Worm (Caenorhabditis elegans) whole organism, L3 larva: ENCODE data around the gene ztf-20.

Experiments
- R02D3.7 ChIP-seq: fragments of 150-350 bp; optimal IDR thresholded peaks from 2 replicates; lab custom pipeline; 2014; ENCODE audit warnings: missing biosample characterization, missing genetic modification characterization
- ceh-16 ChIP-seq: sonication (generic microtip); optimal IDR thresholded peaks from 2 replicates; lab custom pipeline; 2017; ENCODE audit warnings: missing biosample characterization, missing genetic modification characterization
- egl-27 ChIP-seq: sonication (generic microtip); optimal IDR thresholded peaks from 4 replicates; lab custom pipeline; 2017; ENCODE audit warnings: missing biosample characterization, missing genetic modification reagents, missing genetic modification characterization
- fos-1 ChIP-seq: fragments of 150-350 bp; optimal IDR thresholded peaks from 2 replicates; lab custom pipeline; 2014; ENCODE audit warnings: missing biosample characterization, missing genetic modification characterization
- nhr-28 ChIP-seq: fragments of 150-350 bp; optimal IDR thresholded peaks from 2 replicates; lab custom pipeline; 2014; ENCODE audit warnings: missing biosample characterization, missing genetic modification characterization

- no peak for TF ChIP-seq R02D3.7
- TF ChIP-seq nhr-28 (tag; lab: Kevin White, UChicago), result no peak
- no peak for TF ChIP-seq fos-1 (tag; lab: Kevin White, UChicago)
- no peak for TF ChIP-seq ceh-16 (tag; lab: Kevin White, UChicago)
- TF ChIP-seq egl-27 (tag; lab: Kevin White, UChicago), result no peak
These were observed 26.1 kb upstream of the ztf-20 start for ce11 chrV:18986103-18986502.
